Worm (Caenorhabditis elegans): ENCODE measurements around the gene ZK546.2.
"Not testable (repeated sequence)": the region's sequence is repeated elsewhere in the genome, so short reads cannot be mapped to it uniquely, and the experiment has no call there.

ZK546.2 gene

DNA sequence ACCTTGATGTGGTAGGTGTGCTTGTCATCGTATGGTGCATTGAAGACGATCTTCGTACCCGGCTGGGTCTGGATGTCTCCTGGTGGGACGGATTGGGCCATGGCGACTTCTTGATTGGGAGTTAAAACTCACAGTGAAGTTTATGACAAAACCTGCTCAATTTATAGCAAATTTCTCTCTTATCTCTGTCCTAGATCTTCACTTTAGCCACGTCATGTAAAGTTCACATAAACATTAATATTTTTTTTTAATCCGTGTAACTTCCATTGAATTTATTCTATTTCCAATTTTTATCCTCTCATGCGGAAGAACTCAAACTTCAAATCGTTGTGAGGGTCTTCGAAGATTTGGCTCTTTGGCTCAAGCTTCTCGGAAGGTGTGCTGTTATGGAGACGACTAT lies 29.4 kb upstream of the ZK546.2 start, which contains the start of gene msp-31:
Gene msp-31, minus strand, starts transcription at position 101 of the 400 bp plus-strand sequence.
- not testable (repeated sequence) for TF ChIP-seq nhr-28, lin-15B, lin-39 (tag; optimal IDR thresholded peaks at IDR 0.05)

DNA sequence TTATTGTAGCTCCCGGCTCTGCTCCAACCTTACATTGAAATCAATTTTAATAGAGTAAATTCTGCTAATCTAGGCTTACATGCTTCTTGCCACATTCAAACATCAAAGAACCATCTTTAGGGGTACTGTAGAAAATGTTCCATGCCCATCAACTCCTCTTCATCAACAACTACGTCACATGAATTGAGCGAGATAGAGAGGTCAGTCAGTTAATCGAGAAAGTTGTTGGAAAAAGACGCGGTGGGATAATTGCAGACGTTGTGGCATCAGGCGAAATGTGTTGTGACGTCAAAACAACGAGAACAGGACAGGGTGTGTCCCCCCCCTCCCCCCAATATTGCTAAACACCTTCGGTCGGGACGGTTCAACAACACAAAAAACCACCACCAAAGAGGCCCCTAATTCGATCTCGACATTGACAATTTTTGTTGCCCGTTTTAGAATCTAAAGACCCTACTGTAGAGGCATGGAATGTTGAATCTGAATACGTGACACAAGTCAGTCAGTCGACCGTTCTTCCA lies 27.3 kb upstream of the ZK546.2 start:
- TF ChIP-seq sea-2 (GFP tag; optimal IDR thresholded peaks at IDR 0.05) (no peak), ama-1 (optimal IDR thresholded peaks at IDR 0.05) (no peak), nhr-237 (tag; optimal IDR thresholded peaks at IDR 0.05) (no peak), nhr-25 (tag; optimal IDR thresholded peaks at IDR 0.05) (peak; percentile 32), pha-4 (tag; optimal IDR thresholded peaks at IDR 0.05) (no peak)

- TF ChIP-seq unc-62 (GFP tag; optimal IDR thresholded peaks at IDR 0.05), result no peak
- peak; percentile 32 for TF ChIP-seq pqm-1 (tag; optimal IDR thresholded peaks at IDR 0.05)
- no peak for TF ChIP-seq tbx-2 (tag; optimal IDR thresholded peaks at IDR 0.05)
- TF ChIP-seq nhr-12 (tag; optimal IDR thresholded peaks at IDR 0.05), result no peak
- no peak for TF ChIP-seq nfya-1 (tag; optimal IDR thresholded peaks at IDR 0.05; ENCODE audit: insufficient read depth)
- no peak for TF ChIP-seq nhr-77 (tag; optimal IDR thresholded peaks at IDR 0.05)
- TF ChIP-seq R02D3.7 (tag; optimal IDR thresholded peaks at IDR 0.05), result no peak
- peak; percentile 11 for TF ChIP-seq nhr-25 (tag; optimal IDR thresholded peaks at IDR 0.05)
- TF ChIP-seq elt-2 (tag; optimal IDR thresholded peaks at IDR 0.05), result peak; percentile 80
Measured at ce11 chrII:4920608-4921007, 25.2 kb upstream of the ZK546.2 start.

- TF ChIP-seq nhr-43 (tag; optimal IDR thresholded peaks at IDR 0.05; ENCODE audit: poor library complexity, severe bottlenecking) (no peak), elt-2 (tag; optimal IDR thresholded peaks at IDR 0.05) (no peak), sea-2 (GFP tag; optimal IDR thresholded peaks at IDR 0.05) (no peak), ztf-4 (tag; optimal IDR thresholded peaks at IDR 0.05) (no peak), pqm-1 (tag; optimal IDR thresholded peaks at IDR 0.05) (no peak), ceh-82 (tag; optimal IDR thresholded peaks at IDR 0.05) (no peak), lsy-12 (tag; optimal IDR thresholded peaks at IDR 0.05) (no peak), skn-1 (tag; optimal IDR thresholded peaks at IDR 0.05) (no peak), eor-1 (tag; optimal IDR thresholded peaks at IDR 0.05) (no peak), ceh-28 (tag; optimal IDR thresholded peaks at IDR 0.05) (no peak), nhr-77 (tag; optimal IDR thresholded peaks at IDR 0.05) (no peak), tbx-2 (tag; optimal IDR thresholded peaks at IDR 0.05) (no peak), nhr-11 (tag; optimal IDR thresholded peaks at IDR 0.05) (no peak)
Measured at ce11 chrII:4924729-4925128, 21.1 kb upstream of the ZK546.2 start.

DNA sequence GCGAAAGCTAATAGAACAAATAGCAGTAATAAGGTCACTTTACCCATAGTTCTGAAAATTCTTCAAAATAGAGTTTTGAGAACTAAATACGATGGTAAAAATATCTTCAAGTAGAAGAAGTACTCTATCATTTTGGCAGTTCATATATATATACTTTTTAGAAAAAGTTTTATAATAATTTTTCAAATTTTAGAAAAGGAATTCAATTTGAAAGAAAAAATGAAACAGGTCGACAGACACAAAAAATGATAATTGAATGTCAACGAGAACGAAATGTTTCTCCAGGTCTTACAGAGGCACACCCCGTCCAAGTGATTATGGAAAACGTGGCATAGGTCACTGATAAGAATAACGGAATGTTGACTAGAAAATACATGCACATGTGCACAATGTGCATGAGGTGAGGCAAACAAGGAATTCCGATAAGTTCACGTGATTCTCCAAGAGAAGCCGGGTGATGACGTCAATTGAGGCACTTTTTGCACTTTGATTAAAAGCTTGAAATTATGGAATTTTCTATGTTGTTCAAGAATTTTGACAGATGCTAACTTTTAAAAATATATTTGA lies 20.5 kb upstream of the ZK546.2 start, which contains the start of gene aagr-2:
Gene aagr-2, minus strand, starts transcription at position 51 of the 567 bp plus-strand sequence.
- TF ChIP-seq lsy-12 (tag; optimal IDR thresholded peaks at IDR 0.05) (no peak), R02D3.7 (tag; optimal IDR thresholded peaks at IDR 0.05) (no peak), jun-1 (tag; optimal IDR thresholded peaks at IDR 0.05) (peak; percentile 76), ztf-11 (tag; optimal IDR thresholded peaks at IDR 0.05) (no peak), fos-1 (tag; optimal IDR thresholded peaks at IDR 0.05) (no peak), nhr-67 (tag; optimal IDR thresholded peaks at IDR 0.05) (no peak), elt-1 (tag; optimal IDR thresholded peaks at IDR 0.05) (no peak), nhr-43 (tag; optimal IDR thresholded peaks at IDR 0.05; ENCODE audit: poor library complexity, severe bottlenecking) (no peak), pqm-1 (tag; optimal IDR thresholded peaks at IDR 0.05) (peak; percentile 96), elt-2 (tag; optimal IDR thresholded peaks at IDR 0.05) (peak; percentile 100), pha-4 (tag; optimal IDR thresholded peaks at IDR 0.05) (peak; percentile 74), nhr-23 (tag; optimal IDR thresholded peaks at IDR 0.05) (no peak), unc-39 (tag; optimal IDR thresholded peaks at IDR 0.05) (no peak)

DNA sequence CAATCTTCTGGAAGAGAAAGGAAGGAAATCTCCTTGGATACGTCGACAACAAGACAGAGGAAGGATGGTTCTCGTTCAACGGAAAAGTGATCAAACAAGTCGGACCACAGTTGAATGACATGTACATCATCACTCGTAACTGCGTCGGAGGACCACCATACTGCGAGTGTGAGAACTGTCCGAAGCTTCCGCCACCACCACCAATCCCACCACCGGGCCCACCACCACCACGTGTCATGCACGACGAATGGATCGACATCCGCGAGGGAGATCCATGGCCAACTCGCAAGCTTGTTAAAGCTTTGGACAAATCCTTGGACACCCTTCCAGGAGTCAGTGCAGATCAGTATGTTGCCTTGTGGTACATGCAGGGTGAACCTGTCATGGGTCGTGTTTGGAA lies 14.5 kb upstream of the ZK546.2 start:
- TF ChIP-seq eor-1 (tag; optimal IDR thresholded peaks at IDR 0.05) (no peak), pqm-1 (tag; optimal IDR thresholded peaks at IDR 0.05) (no peak), nhr-43 (tag; optimal IDR thresholded peaks at IDR 0.05; ENCODE audit: poor library complexity, severe bottlenecking) (no peak), nhr-67 (tag; optimal IDR thresholded peaks at IDR 0.05) (no peak), ZK546.5 (tag; optimal IDR thresholded peaks at IDR 0.05) (no peak), nhr-25 (tag; optimal IDR thresholded peaks at IDR 0.05) (no peak), sea-2 (GFP tag; optimal IDR thresholded peaks at IDR 0.05) (no peak), mdl-1 (tag; optimal IDR thresholded peaks at IDR 0.05) (no peak), hmg-11 (tag; optimal IDR thresholded peaks at IDR 0.05) (no peak), lsy-12 (tag; optimal IDR thresholded peaks at IDR 0.05) (no peak), ztf-11 (tag; optimal IDR thresholded peaks at IDR 0.05) (no peak), unc-62 (GFP tag; optimal IDR thresholded peaks at IDR 0.05) (no peak), fos-1 (tag; optimal IDR thresholded peaks at IDR 0.05) (no peak), zag-1 (tag; optimal IDR thresholded peaks at IDR 0.05) (no peak)
